Worm (Caenorhabditis elegans) whole organism, L3 larva: ENCODE data around the gene Y57G11B.2.

Source experiments
- nhr-12 ChIP-seq: fragments of 150-350 bp; optimal IDR thresholded peaks from 2 replicates; lab custom pipeline; 2014; ENCODE audit warnings: missing biosample characterization, missing genetic modification characterization
- nhr-28 ChIP-seq: fragments of 150-350 bp; optimal IDR thresholded peaks from 2 replicates; lab custom pipeline; 2014; ENCODE audit warnings: missing biosample characterization, missing genetic modification characterization
- snpc-4 ChIP-seq: fragments of 150-350 bp; optimal IDR thresholded peaks from 2 replicates; lab custom pipeline; 2014; ENCODE audit warnings: missing biosample characterization, missing genetic modification characterization

- TF ChIP-seq nhr-28 (tag; lab: Kevin White, UChicago) = no peak
- TF ChIP-seq snpc-4 = no peak
- TF ChIP-seq nhr-12 (tag; lab: Kevin White, UChicago) = no peak
These were observed 7.5 kb upstream of the Y57G11B.2 start for ce11 chrIV:14557642-14558041.
